Fruit fly (Drosophila melanogaster) whole organism, pupa: Measurements from ENCODE around the gene Arpc2.

Experiments
- CG13204 ChIP-seq: fragments of 200-800 bp; sonication (Bioruptor generic); optimal IDR thresholded peaks from 2 replicates; lab custom pipeline; 2018; ENCODE audit warnings: missing biosample characterization, mild to moderate bottlenecking, missing genetic modification characterization, moderate library complexity
- CG15710 ChIP-seq: fragments of 200-800 bp; sonication (Bioruptor generic); optimal IDR thresholded peaks from 2 replicates; lab custom pipeline; 2018; ENCODE audit warnings: missing biosample characterization, mild to moderate bottlenecking, missing genetic modification characterization, moderate library complexity
- CG32121 ChIP-seq: fragments of 200-800 bp; sonication (Bioruptor generic); IDR thresholded peaks from 2 replicates; pipeline ENCODE4 v1.3.6; 2022; ENCODE audit warnings: missing biosample characterization, missing genetic modification characterization
- CG9948 ChIP-seq: fragments of 200-800 bp; sonication (Bioruptor generic); optimal IDR thresholded peaks from 2 replicates; lab custom pipeline; 2018; ENCODE audit warnings: missing biosample characterization, mild to moderate bottlenecking, missing genetic modification characterization, moderate library complexity
- D1 ChIP-seq: fragments of 200-800 bp; sonication (Bioruptor generic); optimal IDR thresholded peaks from 2 replicates; lab custom pipeline; 2018; ENCODE audit warnings: missing biosample characterization, mild to moderate bottlenecking, missing genetic modification characterization, moderate library complexity
- EcR ChIP-seq: fragments of 200-800 bp; sonication (Bioruptor generic); optimal IDR thresholded peaks from 3 replicates; lab custom pipeline; 2019; ENCODE audit warnings: missing biosample characterization, missing genetic modification characterization, mild to moderate bottlenecking, moderate library complexity, missing genetic modification reagents
- Ets98B ChIP-seq: fragments of 200-800 bp; sonication (Bioruptor generic); IDR thresholded peaks from 2 replicates; pipeline ENCODE4 v1.3.6; 2022; ENCODE audit warnings: missing biosample characterization, missing genetic modification characterization
- Snoo ChIP-seq: fragments of 200-800 bp; sonication (Bioruptor generic); optimal IDR thresholded peaks from 3 replicates; lab custom pipeline; 2017; ENCODE audit warnings: missing biosample characterization, mild to moderate bottlenecking, missing genetic modification characterization, inconsistent platforms

DNA sequence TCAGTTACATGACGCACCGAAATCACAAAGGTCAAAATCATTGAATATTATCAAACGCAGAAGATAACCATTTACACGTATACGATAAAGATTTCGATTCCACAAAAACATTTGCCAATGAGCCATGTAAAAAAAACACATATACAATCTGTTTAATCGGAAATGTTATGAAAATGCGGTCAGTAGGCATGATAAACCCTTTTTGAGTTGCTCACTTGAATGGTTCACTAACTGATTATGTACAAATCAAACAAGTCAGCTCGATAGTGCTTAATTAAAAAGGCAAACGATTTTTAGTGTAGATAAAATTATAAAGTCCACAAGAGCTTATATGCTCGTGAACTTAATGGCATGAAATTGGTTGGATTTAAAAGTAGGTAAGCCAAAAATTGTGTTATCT is 19.8 kb upstream of the Arpc2 start:
- no peak for TF ChIP-seq CG32121 (GFP tag; lab: Robert Waterston, UW)
- no peak for TF ChIP-seq EcR (GFP tag; lab: Kevin White, UChicago)
- no peak for TF ChIP-seq D1 (tag; lab: Kevin White, UChicago)
- no peak for TF ChIP-seq Snoo
- TF ChIP-seq CG13204 (GFP tag; lab: Kevin White, UChicago) = no peak
- no peak for TF ChIP-seq CG9948 (tag; lab: Kevin White, UChicago)
- no peak for TF ChIP-seq CG15710 (tag; lab: Kevin White, UChicago)
- no peak for TF ChIP-seq Ets98B
